Fruit fly (Drosophila melanogaster): ENCODE measurements around the gene CG7231.

Gene CG7231

dm6 chr2L:7964611-7965010, 19.1 kb upstream of the CG7231 start:
- no peak for TF ChIP-seq CG7101 (tag; optimal IDR thresholded peaks at IDR 0.05)
- TF ChIP-seq CG33017 (tag; optimal IDR thresholded peaks at IDR 0.05) = no peak
- no peak for TF ChIP-seq tj (GFP tag; optimal IDR thresholded peaks at IDR 0.05)
- peak; percentile 22 for TF ChIP-seq bab1 (GFP tag; optimal IDR thresholded peaks at IDR 0.05)
- TF ChIP-seq CG1620 (GFP tag; optimal IDR thresholded peaks at IDR 0.05) = no peak
- TF ChIP-seq CG5204 (GFP tag; optimal IDR thresholded peaks at IDR 0.05) = peak; percentile 38
- TF ChIP-seq Crg-1 (GFP tag; optimal IDR thresholded peaks at IDR 0.05) = no peak
- TF ChIP-seq CG7045 (GFP tag; optimal IDR thresholded peaks at IDR 0.05) = no peak
- TF ChIP-seq cnc (optimal IDR thresholded peaks at IDR 0.05) = no peak
- TF ChIP-seq CG12768 (GFP tag; optimal IDR thresholded peaks at IDR 0.05) = no peak
- no peak for TF ChIP-seq cic (GFP tag; optimal IDR thresholded peaks at IDR 0.05)
- no peak for TF ChIP-seq Mnt (GFP tag; optimal IDR thresholded peaks at IDR 0.05)
- TF ChIP-seq Hr96 (GFP tag; optimal IDR thresholded peaks at IDR 0.05) = no peak
- TF ChIP-seq kay (GFP tag; ENCODE audit: borderline replicate concordance) = no peak
- TF ChIP-seq toe (GFP tag; optimal IDR thresholded peaks at IDR 0.05) = no peak

dm6 chr2L:7965808-7966460, 17.8 kb upstream of the CG7231 start:
- no peak for TF ChIP-seq CG5204 (GFP tag; optimal IDR thresholded peaks at IDR 0.05)
- TF ChIP-seq bab1 (GFP tag; optimal IDR thresholded peaks at IDR 0.05) = peak; percentile 4
- TF ChIP-seq CG11617 (GFP tag; optimal IDR thresholded peaks at IDR 0.05) = peak; percentile 45
- TF ChIP-seq ovo (GFP tag; optimal IDR thresholded peaks at IDR 0.05) = no peak
- TF ChIP-seq CG14711 (tag; optimal IDR thresholded peaks at IDR 0.05) = peak; percentile 30
- no peak for TF ChIP-seq Clk (GFP tag; optimal IDR thresholded peaks at IDR 0.05)
- no peak for TF ChIP-seq Hr96 (GFP tag; optimal IDR thresholded peaks at IDR 0.05)
- no peak for TF ChIP-seq Crg-1 (GFP tag; optimal IDR thresholded peaks at IDR 0.05)
- TF ChIP-seq kay (GFP tag; ENCODE audit: borderline replicate concordance) = no peak
- no peak for TF ChIP-seq CG1620 (GFP tag; optimal IDR thresholded peaks at IDR 0.05)
- no peak for TF ChIP-seq CG7045 (GFP tag; optimal IDR thresholded peaks at IDR 0.05)
- no peak for TF ChIP-seq toe (GFP tag; optimal IDR thresholded peaks at IDR 0.05)
- peak; percentile 5 for TF ChIP-seq Mnt (GFP tag; optimal IDR thresholded peaks at IDR 0.05)
- peak; percentile 85 for TF ChIP-seq tj (GFP tag; optimal IDR thresholded peaks at IDR 0.05)

- TF ChIP-seq CG1620 (GFP tag; optimal IDR thresholded peaks at IDR 0.05) = no peak
- TF ChIP-seq Mnt (GFP tag; optimal IDR thresholded peaks at IDR 0.05) = no peak
- peak; percentile 95 for TF ChIP-seq tj (GFP tag; optimal IDR thresholded peaks at IDR 0.05)
- no peak for TF ChIP-seq CG7045 (GFP tag; optimal IDR thresholded peaks at IDR 0.05)
Measured at dm6 chr2L:7966461-7966846, 17.3 kb upstream of the CG7231 start.

dm6 chr2L:7966866-7967549, 16.7 kb upstream of the CG7231 start:
- TF ChIP-seq CG33017 (tag; optimal IDR thresholded peaks at IDR 0.05) (no peak), cnc (optimal IDR thresholded peaks at IDR 0.05) (no peak), kay (GFP tag; ENCODE audit: borderline replicate concordance) (peak; percentile 40), bab1 (GFP tag; optimal IDR thresholded peaks at IDR 0.05) (no peak), CG14711 (tag; optimal IDR thresholded peaks at IDR 0.05) (no peak)

- TF ChIP-seq CG12768 (GFP tag; optimal IDR thresholded peaks at IDR 0.05) (peak; percentile 78), CG7101 (tag; optimal IDR thresholded peaks at IDR 0.05) (no peak)
Measured at dm6 chr2L:7967645-7968044, 16.1 kb upstream of the CG7231 start.

- no peak for TF ChIP-seq cic (GFP tag; optimal IDR thresholded peaks at IDR 0.05)
- TF ChIP-seq kay (GFP tag; ENCODE audit: borderline replicate concordance) = no peak
- TF ChIP-seq toe (GFP tag; optimal IDR thresholded peaks at IDR 0.05) = no peak
- peak; percentile 16 for TF ChIP-seq CG11617 (GFP tag; optimal IDR thresholded peaks at IDR 0.05)
- peak; percentile 50 for TF ChIP-seq CG14711 (tag; optimal IDR thresholded peaks at IDR 0.05)
- peak; percentile 24 for TF ChIP-seq CG5204 (GFP tag; optimal IDR thresholded peaks at IDR 0.05)
- no peak for TF ChIP-seq Hr96 (GFP tag; optimal IDR thresholded peaks at IDR 0.05)
- TF ChIP-seq CG7045 (GFP tag; optimal IDR thresholded peaks at IDR 0.05) = peak; percentile 61
- TF ChIP-seq CG33017 (tag; optimal IDR thresholded peaks at IDR 0.05) = peak; percentile 35
- TF ChIP-seq CG7101 (tag; optimal IDR thresholded peaks at IDR 0.05) = peak; percentile 46
Measured at dm6 chr2L:7968054-7968453, 15.7 kb upstream of the CG7231 start.

- TF ChIP-seq kay (GFP tag; ENCODE audit: borderline replicate concordance) = no peak
- peak; percentile 80 for TF ChIP-seq ovo (GFP tag; optimal IDR thresholded peaks at IDR 0.05)
- no peak for TF ChIP-seq pad (GFP tag; optimal IDR thresholded peaks at IDR 0.05)
- no peak for TF ChIP-seq tj (GFP tag; optimal IDR thresholded peaks at IDR 0.05)
Measured at dm6 chr2L:7969329-7969728, 14.4 kb upstream of the CG7231 start.

Data from whole organism, adult.